Worm (Caenorhabditis elegans) whole organism, dauer: ENCODE results near the gene his-2.

Source experiments
- unc-62 ChIP-seq: sonication (generic microtip); optimal IDR thresholded peaks from 2 replicates; lab custom pipeline; 2017; ENCODE audit warnings: missing biosample characterization, missing genetic modification reagents, missing genetic modification characterization

his-2 gene

DNA sequence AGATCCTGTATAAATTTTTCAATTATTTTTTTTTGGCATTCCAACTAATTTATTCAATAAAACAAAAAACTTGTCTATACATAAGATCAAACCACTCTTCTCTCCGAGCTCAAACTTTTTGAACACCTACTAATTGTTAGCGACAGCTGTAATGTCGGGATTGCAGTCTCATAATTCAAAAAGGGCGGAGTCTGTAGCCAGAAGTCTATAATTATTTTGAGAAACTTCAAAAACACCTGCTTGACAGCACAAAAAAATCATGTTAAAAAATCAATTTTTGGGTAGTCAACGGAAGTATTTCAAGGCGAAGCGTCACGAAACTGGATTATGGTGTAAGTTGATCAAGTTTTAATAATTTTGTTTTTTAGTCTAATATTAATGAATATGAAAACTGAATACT is 22.0 kb downstream of the his-2 start, which contains the start of gene srx-44:
TSS of gene srx-44 (plus strand) at position 301 of the 400 bp plus-strand sequence.
- no peak for TF ChIP-seq unc-62 (GFP tag; lab: Kevin White, UChicago)

DNA sequence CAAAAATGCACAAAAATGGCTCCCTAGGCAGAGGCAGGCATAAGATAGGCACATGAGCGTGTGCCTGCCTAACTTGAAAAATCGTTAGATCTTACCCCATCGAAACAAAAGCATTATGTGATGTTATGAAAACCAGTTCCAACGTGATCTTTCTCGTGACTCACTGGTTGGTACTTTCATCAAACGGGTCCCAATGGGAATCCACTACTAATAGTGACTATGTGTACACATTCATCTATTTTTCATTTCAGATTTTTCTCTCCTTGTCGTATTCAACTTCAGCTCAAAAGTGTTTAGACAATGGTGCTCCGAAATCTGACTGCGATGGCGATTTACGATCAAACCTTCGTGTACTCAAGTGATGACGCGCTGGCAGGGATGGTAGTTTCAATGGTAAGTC is 24.4 kb downstream of the his-2 start, which contains the start of gene srx-43:
TSS of gene srx-43 (plus strand) at position 301 of the 400 bp plus-strand sequence.
- no peak for TF ChIP-seq unc-62 (GFP tag; lab: Kevin White, UChicago)

DNA sequence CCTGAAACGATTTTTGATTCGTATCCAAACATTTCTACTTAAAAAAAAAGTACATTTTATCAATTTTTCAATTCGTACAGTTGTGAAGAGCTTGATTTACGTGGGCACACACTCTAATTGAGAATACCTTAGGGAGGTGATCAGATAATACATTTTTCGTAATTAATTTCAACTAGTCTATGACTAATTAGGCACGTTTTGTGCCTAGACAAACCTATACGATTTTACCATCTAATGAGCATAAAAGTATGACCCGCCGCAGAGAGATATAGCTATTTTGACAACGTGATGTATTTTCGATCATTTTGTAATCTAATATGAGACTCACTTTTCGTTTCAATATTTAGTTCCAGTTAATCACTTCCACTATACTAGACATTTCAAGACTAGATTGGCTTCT is 25.1 kb downstream of the his-2 start:
- no peak for TF ChIP-seq unc-62 (GFP tag; lab: Kevin White, UChicago)

DNA sequence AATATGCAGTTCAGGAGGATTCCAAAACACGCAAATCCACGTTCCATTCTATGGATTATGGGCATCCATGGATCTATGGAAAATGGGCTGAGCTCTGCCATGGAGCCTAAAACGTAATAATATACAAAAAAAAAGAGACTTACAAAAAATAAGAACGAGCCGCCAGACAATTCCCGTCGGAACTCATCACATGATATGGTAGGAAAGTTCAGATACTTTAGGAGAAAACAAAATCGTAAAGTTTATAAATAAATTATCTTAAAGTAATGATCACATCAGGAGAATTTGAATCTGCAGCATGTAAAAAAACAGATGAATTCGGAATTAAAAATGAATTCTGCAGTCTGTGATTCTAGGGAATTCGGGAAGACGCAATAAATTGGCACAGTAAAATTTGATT is 26.4 kb downstream of the his-2 start, which contains the start of gene str-232:
TSS of gene str-232 (minus strand) at position 101 of the 400 bp plus-strand sequence.
- no peak for TF ChIP-seq unc-62 (GFP tag; lab: Kevin White, UChicago)

DNA sequence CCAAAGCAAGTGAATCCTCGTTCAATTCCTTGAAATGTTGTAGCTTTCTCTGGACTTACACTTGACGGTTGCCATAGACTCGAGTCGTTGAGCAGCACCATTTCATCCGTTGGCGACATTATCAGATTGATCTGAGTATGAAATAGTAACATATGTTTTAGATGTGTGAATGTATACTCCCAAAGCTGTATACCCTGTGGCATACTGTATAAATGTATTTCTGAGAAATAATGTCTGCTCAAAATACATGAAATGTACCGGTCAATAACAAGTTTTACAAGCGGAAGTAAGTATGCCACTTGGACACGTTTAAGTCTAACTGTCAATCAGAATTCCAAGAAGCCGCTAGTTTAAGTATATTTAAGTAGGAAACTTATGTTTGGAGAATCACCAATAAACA is 32.5 kb downstream of the his-2 start, which contains the start of gene str-233:
TSS of gene str-233 (minus strand) at position 101 of the 400 bp plus-strand sequence.
- no peak for TF ChIP-seq unc-62 (GFP tag; lab: Kevin White, UChicago)

DNA sequence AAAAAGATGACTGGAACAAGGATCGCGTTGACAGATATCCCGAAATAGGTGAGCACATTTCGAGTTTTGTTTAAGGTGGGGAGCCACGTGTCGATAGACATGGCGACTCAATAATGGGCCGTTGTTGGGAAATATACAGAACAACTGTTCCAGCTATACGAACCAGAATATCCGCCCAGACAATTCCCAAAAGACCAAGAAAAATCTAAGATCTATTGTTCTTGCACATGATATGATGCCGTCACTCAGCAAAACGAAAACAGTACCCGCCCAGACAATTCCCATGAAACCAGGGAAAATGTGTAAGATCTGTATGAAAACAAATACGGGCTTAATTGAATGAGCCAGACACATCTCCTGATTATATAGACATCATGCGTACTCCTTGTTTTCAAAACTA is 34.6 kb downstream of the his-2 start, which contains the start of gene str-231:
TSS of gene str-231 (minus strand) at position 101 of the 400 bp plus-strand sequence.
- TF ChIP-seq unc-62 (GFP tag; lab: Kevin White, UChicago): no peak

DNA sequence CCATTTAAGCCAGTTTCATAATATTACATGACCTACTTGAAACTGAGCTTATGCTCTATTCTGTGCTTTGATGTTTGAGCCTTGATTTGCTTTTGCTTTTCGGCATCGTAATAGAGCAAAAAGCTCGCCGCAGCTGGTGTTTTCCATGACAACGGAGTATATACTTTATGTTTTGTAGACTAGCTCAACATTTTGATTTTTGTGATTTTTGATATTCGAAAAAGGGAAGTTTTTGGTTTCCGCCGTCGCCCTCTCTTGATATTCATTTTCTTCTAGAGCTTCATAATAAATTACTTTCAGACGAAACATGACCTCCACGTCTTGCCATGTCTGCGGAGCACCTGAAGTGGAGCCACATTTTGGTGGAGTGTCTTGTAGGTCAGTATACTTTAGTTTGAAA is 39.8 kb downstream of the his-2 start, which contains the start of gene nhr-63:
TSS of gene nhr-63 (plus strand) at position 301 of the 400 bp plus-strand sequence.
- TF ChIP-seq unc-62 (GFP tag; lab: Kevin White, UChicago): no peak

DNA sequence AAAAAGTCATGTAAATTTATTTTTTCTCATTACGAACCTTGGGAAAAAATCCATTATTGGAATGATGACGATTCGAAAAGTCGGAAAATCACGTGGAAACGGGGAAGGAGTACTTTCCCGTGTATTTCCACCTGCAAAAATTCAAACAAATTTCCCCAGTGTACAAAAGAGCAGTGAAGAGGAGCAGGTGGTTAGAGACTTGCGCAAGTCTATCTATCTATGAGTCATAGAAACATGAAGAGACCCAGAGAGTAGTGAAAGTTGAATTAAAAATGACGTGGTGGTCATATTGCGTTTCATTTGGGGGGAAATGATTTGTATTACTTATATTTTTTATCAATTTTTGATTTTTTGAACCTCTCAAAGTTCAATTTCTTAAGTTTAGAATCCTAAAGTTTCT is 41.6 kb downstream of the his-2 start, which contains the start of gene nhr-50:
TSS of gene nhr-50 (minus strand) at position 199 of the 400 bp plus-strand sequence.
- TF ChIP-seq unc-62 (GFP tag; lab: Kevin White, UChicago): no peak

DNA sequence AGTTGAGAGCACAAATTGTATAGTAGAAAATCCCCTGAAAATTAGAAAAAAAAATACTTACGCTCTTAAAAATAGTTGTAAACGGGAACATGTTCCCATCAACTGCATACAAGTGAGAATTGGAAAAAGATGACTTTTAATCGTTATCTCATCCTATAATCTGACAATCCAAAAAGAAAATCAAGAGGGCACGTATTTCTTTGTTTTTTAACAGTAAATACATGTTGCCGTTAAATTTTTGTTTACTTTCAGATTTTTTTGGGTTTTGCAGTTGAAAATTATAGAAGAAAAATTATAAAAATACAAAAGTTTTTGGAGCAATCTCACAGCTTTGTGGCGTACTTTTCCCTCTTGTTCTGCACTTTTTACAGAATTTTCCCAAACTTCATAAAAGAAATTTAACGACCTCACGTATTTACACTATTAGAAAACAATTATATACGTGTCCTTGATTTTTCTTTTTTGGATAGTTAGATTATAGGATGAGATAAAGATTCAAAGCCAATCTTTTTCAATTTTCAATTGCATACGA is 45.4 kb downstream of the his-2 start, which contains the start of the genes C06C6.9 and C06C6.8:
TSS of gene C06C6.9 (minus strand) at position 101 of the 532 bp plus-strand sequence.
TSS of gene C06C6.8 (plus strand) at position 482 of the 532 bp plus-strand sequence.
- TF ChIP-seq unc-62 (GFP tag; lab: Kevin White, UChicago): no peak
